Worm (Caenorhabditis elegans) whole organism, young adult: Measurements from ENCODE around the gene lov-1.

Experiments
- B0261.1 ChIP-seq: sonication (generic microtip); optimal IDR thresholded peaks from 2 replicates; lab custom pipeline; 2016; ENCODE audit warnings: mild to moderate bottlenecking, missing genetic modification characterization, moderate library complexity, missing compliant biosample characterization
- D2030.7 ChIP-seq: fragments of 200-800 bp; sonication (Bioruptor generic); IDR thresholded peaks from 2 replicates; pipeline ENCODE4 v1.3.6; 2022; ENCODE audit warnings: missing genetic modification reagents, missing genetic modification characterization, missing compliant biosample characterization
- T26A5.8 ChIP-seq: sonication (generic microtip); optimal IDR thresholded peaks from 2 replicates; lab custom pipeline; 2016; ENCODE audit warnings: missing genetic modification characterization, missing compliant biosample characterization
- Y95B8A.8 ChIP-seq: fragments of 200-800 bp; sonication (Bioruptor generic); IDR thresholded peaks from 2 replicates; pipeline ENCODE4 v1.3.6; 2022; ENCODE audit warnings: missing genetic modification reagents, missing genetic modification characterization, missing compliant biosample characterization
- ZK185.1 ChIP-seq: sonication (generic microtip); optimal IDR thresholded peaks from 2 replicates; lab custom pipeline; 2016; ENCODE audit warnings: mild to moderate bottlenecking, missing genetic modification characterization, missing compliant biosample characterization; ENCODE audit not compliant: poor library complexity, severe bottlenecking
- ama-1 ChIP-seq, 3 experiments: fragments of 150-350 bp in 1 of 3; sonication (generic microtip) in 2 of 3; optimal IDR thresholded peaks; 2 replicates each; lab custom pipeline; 2014 to 2018; ENCODE audit warnings: missing biosample characterization in 2 of 3, missing genetic modification characterization in 2 of 3, missing genetic modification reagents in 2 of 3
- athp-1 ChIP-seq: sonication (generic microtip); optimal IDR thresholded peaks from 2 replicates; lab custom pipeline; 2017; ENCODE audit warnings: mild to moderate bottlenecking, missing genetic modification characterization, missing compliant biosample characterization
- attf-5 ChIP-seq: fragments of 200-800 bp; sonication (Bioruptor generic); optimal IDR thresholded peaks from 2 replicates; lab custom pipeline; 2018; ENCODE audit warnings: mild to moderate bottlenecking, missing genetic modification characterization, missing compliant biosample characterization
- attf-6 ChIP-seq: fragments of 200-800 bp; sonication (Bioruptor generic); IDR thresholded peaks from 2 replicates; pipeline ENCODE4 v1.3.6; 2022; ENCODE audit warnings: missing genetic modification reagents, missing genetic modification characterization, missing compliant biosample characterization
- bed-1 ChIP-seq: fragments of 200-800 bp; sonication (Bioruptor generic); IDR thresholded peaks from 2 replicates; pipeline ENCODE4 v1.3.6; 2022; ENCODE audit warnings: missing genetic modification reagents, missing genetic modification characterization, missing compliant biosample characterization
- ceh-27 ChIP-seq: fragments of 200-800 bp; sonication (Bioruptor generic); optimal IDR thresholded peaks from 2 replicates; lab custom pipeline; 2018; ENCODE audit warnings: mild to moderate bottlenecking, missing genetic modification characterization, moderate library complexity, missing compliant biosample characterization
- ceh-58 ChIP-seq: fragments of 200-800 bp; sonication (Bioruptor generic); IDR thresholded peaks from 2 replicates; pipeline ENCODE4 v1.3.6; 2022; ENCODE audit warnings: missing genetic modification characterization, missing compliant biosample characterization
- die-1 ChIP-seq: sonication (generic microtip); optimal IDR thresholded peaks from 2 replicates; lab custom pipeline; 2016; ENCODE audit warnings: missing genotype, mild to moderate bottlenecking, missing genetic modification characterization, missing compliant biosample characterization
- ets-4 ChIP-seq: fragments of 200-800 bp; sonication (Bioruptor generic); optimal IDR thresholded peaks from 2 replicates; lab custom pipeline; 2018; ENCODE audit warnings: mild to moderate bottlenecking, missing genetic modification characterization, missing compliant biosample characterization
- hsf-1 ChIP-seq: fragments of 200-800 bp; sonication (Bioruptor generic); IDR thresholded peaks from 2 replicates; pipeline ENCODE4 v1.3.6; 2022; ENCODE audit warnings: missing genetic modification reagents, missing genetic modification characterization, missing compliant biosample characterization
- lag-1 ChIP-seq: fragments of 200-800 bp; sonication (Bioruptor generic); IDR thresholded peaks from 2 replicates; pipeline ENCODE4 v1.3.6; 2022; ENCODE audit warnings: missing genetic modification reagents, missing genetic modification characterization, missing compliant biosample characterization
- lin-35 ChIP-seq, 3 experiments: fragments of 150-350 bp in 2 of 3; sonication (generic microtip) in 1 of 3; optimal IDR thresholded peaks; 2 replicates each; lab custom pipeline; 2014 to 2018; ENCODE audit warnings: missing biosample characterization in 3 of 3, missing genetic modification characterization in 3 of 3, missing genetic modification reagents in 3 of 3
- lir-1 ChIP-seq: fragments of 200-800 bp; sonication (Bioruptor generic); conservative IDR thresholded peaks from 2 replicates; pipeline ENCODE4 v1.3.6; 2022; ENCODE audit warnings: missing genetic modification reagents, missing genetic modification characterization, missing compliant biosample characterization
- lsl-1 ChIP-seq: fragments of 200-800 bp; sonication (Bioruptor generic); optimal IDR thresholded peaks from 2 replicates; lab custom pipeline; 2018; ENCODE audit warnings: mild to moderate bottlenecking, missing genetic modification characterization, moderate library complexity, missing compliant biosample characterization
- mel-28 ChIP-seq: sonication (generic microtip); optimal IDR thresholded peaks from 2 replicates; lab custom pipeline; 2016; ENCODE audit warnings: borderline replicate concordance, mild to moderate bottlenecking, missing genetic modification characterization, missing compliant biosample characterization
- nfya-1 ChIP-seq: sonication (generic microtip); optimal IDR thresholded peaks from 2 replicates; lab custom pipeline; 2017; ENCODE audit warnings: antibody characterized with exemption, missing compliant biosample characterization, missing genetic modification characterization, borderline replicate concordance; ENCODE audit not compliant: insufficient read depth
- nfyb-1 ChIP-seq: fragments of 200-800 bp; sonication (Bioruptor generic); IDR thresholded peaks from 2 replicates; pipeline ENCODE4 v1.3.6; 2022; ENCODE audit warnings: missing genetic modification reagents, missing genetic modification characterization, missing compliant biosample characterization
- nhr-120 ChIP-seq: fragments of 200-800 bp; sonication (Bioruptor generic); IDR thresholded peaks from 2 replicates; pipeline ENCODE4 v1.3.6; 2022; ENCODE audit warnings: missing genetic modification characterization, missing compliant biosample characterization
- nhr-80 ChIP-seq: sonication (generic microtip); optimal IDR thresholded peaks from 2 replicates; lab custom pipeline; 2016; ENCODE audit warnings: missing genetic modification characterization, missing compliant biosample characterization
- pbrm-1 ChIP-seq: fragments of 200-800 bp; sonication (Bioruptor generic); IDR thresholded peaks from 2 replicates; pipeline ENCODE4 v1.3.6; 2022; ENCODE audit warnings: missing genetic modification reagents, missing genetic modification characterization, missing compliant biosample characterization
- repo-1 ChIP-seq: sonication (generic microtip); optimal IDR thresholded peaks from 2 replicates; lab custom pipeline; 2017; ENCODE audit warnings: mild to moderate bottlenecking, missing genetic modification characterization, missing compliant biosample characterization
- rpc-1 ChIP-seq, 2 experiments: fragments of 150-350 bp in 1 of 2; sonication (generic microtip) in 1 of 2; optimal IDR thresholded peaks; 2 replicates each; lab custom pipeline; 2014 to 2018; ENCODE audit warnings: missing biosample characterization in 1 of 2, missing genetic modification characterization in 1 of 2, missing genetic modification reagents in 1 of 2, missing genotype in 1 of 2
- snpc-3.4 ChIP-seq: sonication (generic microtip); optimal IDR thresholded peaks from 2 replicates; lab custom pipeline; 2017; ENCODE audit warnings: missing genetic modification characterization, mild to moderate bottlenecking, missing compliant biosample characterization, antibody characterized with exemption, moderate library complexity, missing genotype, missing genetic modification reagents
- snpc-4 ChIP-seq, 5 experiments: fragments of 150-350 bp in 1 of 5; sonication (generic microtip) in 4 of 5; optimal IDR thresholded peaks; 2 replicates each; lab custom pipeline; 2014 to 2018; ENCODE audit warnings: missing genetic modification characterization in 5 of 5, missing biosample characterization in 3 of 5, antibody characterized with exemption in 2 of 5, mild to moderate bottlenecking in 2 of 5, missing compliant biosample characterization in 2 of 5, missing genotype in 2 of 5, moderate library complexity in 2 of 5, missing genetic modification reagents in 1 of 5
- tbx-9 ChIP-seq: sonication (generic microtip); optimal IDR thresholded peaks from 2 replicates; lab custom pipeline; 2016; ENCODE audit warnings: borderline replicate concordance, missing genetic modification characterization, inconsistent platforms, missing compliant biosample characterization
- tlf-1 ChIP-seq: fragments of 200-800 bp; sonication (Bioruptor generic); optimal IDR thresholded peaks from 2 replicates; lab custom pipeline; 2018; ENCODE audit warnings: mild to moderate bottlenecking, missing genetic modification characterization, missing compliant biosample characterization
- zfh-2 ChIP-seq: fragments of 200-800 bp; sonication (Bioruptor generic); conservative IDR thresholded peaks from 2 replicates; pipeline ENCODE4 v1.3.6; 2022; ENCODE audit warnings: missing genetic modification reagents, missing genetic modification characterization, missing compliant biosample characterization
- ztf-25 ChIP-seq: fragments of 200-800 bp; sonication (Bioruptor generic); IDR thresholded peaks from 2 replicates; pipeline ENCODE4 v1.3.6; 2022; ENCODE audit warnings: missing genetic modification reagents, missing genetic modification characterization, missing compliant biosample characterization

The lov-1 gene

DNA sequence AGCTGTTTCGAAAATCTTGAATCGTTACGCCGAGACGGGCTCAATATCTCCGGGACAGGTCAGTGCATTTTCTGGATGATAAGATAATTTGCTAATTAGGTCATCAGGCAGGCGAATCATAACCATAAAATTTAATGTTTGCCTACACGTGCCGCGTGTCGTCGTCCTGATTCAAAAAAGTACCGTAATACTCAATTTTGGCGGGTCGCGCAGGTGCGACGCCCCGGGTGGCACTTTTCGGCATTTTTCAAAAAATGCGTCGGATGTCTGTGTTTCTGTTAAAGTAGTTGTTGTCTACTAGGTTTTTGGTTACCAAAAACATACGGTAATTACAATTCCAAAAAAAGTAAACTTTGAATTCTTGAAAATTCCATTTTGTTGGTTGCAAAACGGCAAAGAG is 25.9 kb upstream of the lov-1 start:
- TF ChIP-seq rpc-1 (optimal IDR thresholded peaks at IDR 0.05; lab: Kevin White, UChicago) = no peak
- no peak for TF ChIP-seq rpc-1 (tag; optimal IDR thresholded peaks at IDR 0.05; lab: Kevin White, UChicago)
- TF ChIP-seq B0261.1 (tag; lab: Kevin White, UChicago) = no peak

DNA sequence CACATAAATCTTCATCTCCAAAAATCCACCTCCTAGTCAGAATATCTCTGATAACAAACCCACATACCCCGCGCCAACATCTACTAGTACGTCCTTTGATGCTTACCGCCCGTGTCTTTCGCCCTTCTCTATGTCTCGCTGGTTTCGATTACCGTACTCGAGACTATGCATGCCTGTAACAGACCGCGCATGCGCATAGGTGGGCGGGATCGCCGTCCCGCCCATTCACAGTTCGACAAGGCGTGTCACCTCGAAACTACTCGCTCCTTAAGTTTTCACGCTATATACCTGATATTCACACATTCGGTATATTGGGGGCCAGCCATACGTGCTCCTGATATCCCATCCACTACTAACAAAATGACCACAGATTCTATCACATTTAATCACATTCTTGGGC is 24.9 kb upstream of the lov-1 start, which contains the start of gene pax-3:
Gene pax-3 (plus strand): TSS at position 83 of the 400 bp plus-strand sequence.
- TF ChIP-seq die-1 (no peak), zfh-2 (GFP tag; lab: Robert Waterston, UW) (0 out of 2 replicates have a peak, but pooled peaks have one; percentile 31), tlf-1 (no peak), repo-1 (tag; lab: Kevin White, UChicago) (no peak), nhr-120 (GFP tag; lab: Robert Waterston, UW) (no peak), mel-28 (tag; lab: Kevin White, UChicago) (no peak), ets-4 (GFP tag; lab: Kevin White, UChicago) (peak; percentile 23), ceh-58 (no peak)
- TF ChIP-seq, all 124 proteins: peak for 2

DNA sequence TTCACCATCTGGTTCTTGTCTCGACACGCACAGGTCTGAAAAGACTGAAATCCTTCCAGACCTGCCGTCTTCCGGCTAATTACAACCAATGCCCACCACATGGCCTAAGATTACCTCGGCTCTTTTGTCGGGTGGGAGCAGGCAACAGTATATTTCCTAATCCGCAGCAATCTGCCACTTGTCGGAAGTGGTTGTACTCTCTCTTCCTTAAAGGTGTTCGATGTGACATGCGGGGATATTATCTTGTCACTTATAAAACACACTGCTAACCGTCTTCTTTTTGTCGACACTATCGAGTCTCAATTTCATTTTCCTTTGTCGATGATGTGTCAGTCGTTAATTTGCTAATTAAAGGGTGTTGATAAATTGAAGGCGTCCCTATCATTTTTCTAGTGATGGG is 22.5 kb upstream of the lov-1 start, which contains the start of gene F27E5.3:
Gene F27E5.3 (minus strand): TSS at position 101 of the 400 bp plus-strand sequence.
- no peak for TF ChIP-seq lir-1 (GFP tag; lab: Robert Waterston, UW)

DNA sequence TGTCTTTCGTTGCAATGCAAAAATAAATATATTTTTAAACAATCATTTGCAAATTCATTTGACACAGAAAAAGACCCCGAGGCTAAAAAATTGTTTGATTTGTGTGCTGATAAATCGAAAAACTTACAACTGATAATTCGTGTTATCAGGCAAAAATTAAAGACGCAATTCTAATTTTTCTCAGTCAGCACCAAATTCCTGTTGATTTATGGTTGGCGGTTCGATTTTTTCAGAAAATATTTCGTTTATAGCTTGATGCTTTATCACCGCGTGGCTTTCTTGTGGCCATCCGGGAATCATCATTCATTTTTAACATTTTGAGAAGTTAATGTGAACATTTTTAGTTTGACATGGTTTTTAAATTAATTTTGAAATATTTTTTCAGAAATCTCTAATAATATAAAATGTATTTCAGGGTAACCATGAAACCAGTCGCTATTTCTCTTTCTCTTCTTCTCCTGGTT is 17.6 kb upstream of the lov-1 start, which contains the start of gene asah-2:
Gene asah-2 (plus strand): TSS at position 414 of the 464 bp plus-strand sequence.
- peak; percentile 68 for TF ChIP-seq nhr-80
- TF ChIP-seq snpc-4 (GFP tag; optimal IDR thresholded peaks at IDR 0.05; lab: Kevin White, UChicago) = no peak
- no peak for TF ChIP-seq snpc-4 (tag; optimal IDR thresholded peaks at IDR 0.05; lab: Kevin White, UChicago)
- TF ChIP-seq D2030.7 = no peak
- TF ChIP-seq T26A5.8 (tag; lab: Kevin White, UChicago) = no peak
- TF ChIP-seq Y95B8A.8 (GFP tag; lab: Robert Waterston, UW) = no peak

DNA sequence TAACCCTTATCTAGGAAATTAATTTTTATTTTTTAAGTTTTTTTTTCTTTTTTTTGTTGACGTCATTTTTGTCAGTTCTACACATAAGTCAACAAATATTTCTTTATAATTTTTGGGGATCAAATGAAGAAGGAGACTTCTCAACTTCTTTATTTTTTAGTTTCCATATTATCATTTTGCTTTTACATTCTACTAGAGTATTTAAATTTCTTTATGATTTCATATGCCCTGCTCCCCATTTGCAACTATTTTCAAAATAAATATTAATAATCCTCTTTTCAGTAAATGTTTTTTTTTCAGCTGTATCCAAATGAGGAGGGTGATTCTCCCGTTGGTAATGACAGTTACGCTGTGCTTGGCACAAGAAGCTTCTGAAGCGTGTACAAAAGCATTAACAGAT is 15.7 kb upstream of the lov-1 start, which contains the start of gene phg-1:
Gene phg-1 (plus strand): TSS at position 301 of the 400 bp plus-strand sequence.
- TF ChIP-seq attf-5 (GFP tag; lab: Kevin White, UChicago) = no peak
- TF ChIP-seq lsl-1 = no peak
- TF ChIP-seq attf-6 = no peak
- TF ChIP-seq bed-1 (GFP tag; lab: Robert Waterston, UW) = no peak
- no peak for TF ChIP-seq pbrm-1
- no peak for TF ChIP-seq lag-1 (GFP tag; lab: Robert Waterston, UW)
- no peak for TF ChIP-seq athp-1 (tag; lab: Kevin White, UChicago)
- no peak for TF ChIP-seq tbx-9 (tag; lab: Kevin White, UChicago)
- no peak for TF ChIP-seq ZK185.1
- no peak for TF ChIP-seq nfya-1 (tag; lab: Kevin White, UChicago)
- TF ChIP-seq ama-1 (optimal IDR thresholded peaks at IDR 0.05; lab: Kevin White, UChicago) = no peak
- TF ChIP-seq ama-1 (GFP tag; optimal IDR thresholded peaks at IDR 0.05; lab: Kevin White, UChicago) = no peak
- no peak for TF ChIP-seq ztf-25 (GFP tag; lab: Robert Waterston, UW)
- TF ChIP-seq lin-35 (GFP tag; optimal IDR thresholded peaks at IDR 0.05; lab: Kevin White, UChicago) = no peak
- no peak for TF ChIP-seq hsf-1 (GFP tag; lab: Robert Waterston, UW)
- no peak for TF ChIP-seq nfyb-1
- no peak for TF ChIP-seq ceh-27
- TF ChIP-seq snpc-3.4 = no peak
